Fruit fly (Drosophila melanogaster): ENCODE data around the gene FMRFaR.

The FMRFaR gene

dm6 chr3L:3042150-3043049 lies 40.9 kb downstream of the FMRFaR start, which contains the start of gene Prx4 (continued):
- TF ChIP-seq CG15696 (tag; optimal IDR thresholded peaks at IDR 0.05) (peak; percentile 24), corto (GFP tag; optimal IDR thresholded peaks at IDR 0.05) (peak; percentile 46), Deaf1 (tag; optimal IDR thresholded peaks at IDR 0.05) (peak; percentile 52), CG33213 (GFP tag; optimal IDR thresholded peaks at IDR 0.05) (no peak), CG2120 (GFP tag; optimal IDR thresholded peaks at IDR 0.05) (peak; percentile 80), Meics (GFP tag; optimal IDR thresholded peaks at IDR 0.05) (peak; percentile 66), org-1 (GFP tag; optimal IDR thresholded peaks at IDR 0.05) (peak; percentile 64), tup (GFP tag; optimal IDR thresholded peaks at IDR 0.05) (no peak), MTF-1 (GFP tag; optimal IDR thresholded peaks at IDR 0.05; ENCODE audit: borderline replicate concordance) (peak; percentile 43), CG3281 (GFP tag; optimal IDR thresholded peaks at IDR 0.05) (peak; percentile 54), CG15269 (tag; optimal IDR thresholded peaks at IDR 0.05) (peak; percentile 80), trem (tag; optimal IDR thresholded peaks at IDR 0.05) (peak; percentile 23), Gsc (GFP tag; IDR thresholded peaks at IDR 0.05) (no peak; the same call in 1 of the 2 replicates), Nf-YB (GFP tag; optimal IDR thresholded peaks at IDR 0.05) (peak; percentile 28), Dref (GFP tag; IDR thresholded peaks at IDR 0.05) (no peak), inv (GFP tag; IDR thresholded peaks at IDR 0.05; ENCODE audit: partially characterized antibody) (no peak), CG2116 (GFP tag; optimal IDR thresholded peaks at IDR 0.05) (no peak), CG17186 (GFP tag; optimal IDR thresholded peaks at IDR 0.05) (no peak), zen2 (GFP tag; IDR thresholded peaks at IDR 0.05; ENCODE audit: partially characterized antibody) (no peak), CG2199 (GFP tag; IDR thresholded peaks at IDR 0.05) (no peak), rib (GFP tag; IDR thresholded peaks at IDR 0.05) (no peak), Hsf (GFP tag; optimal IDR thresholded peaks at IDR 0.05) (peak; percentile 44), bcd (GFP tag; optimal IDR thresholded peaks at IDR 0.05) (peak; percentile 61), seq (GFP tag; IDR thresholded peaks at IDR 0.05) (peak; percentile 73), Sry-β (GFP tag; optimal IDR thresholded peaks at IDR 0.05) (no peak), CG30431 (GFP tag; optimal IDR thresholded peaks at IDR 0.05) (peak; percentile 38), CG2712 (tag; optimal IDR thresholded peaks at IDR 0.05) (peak; percentile 76), chn (GFP tag; optimal IDR thresholded peaks at IDR 0.05) (peak; percentile 11), CG14050 (GFP tag; IDR thresholded peaks at IDR 0.05) (peak; percentile 55), wdn (GFP tag; IDR thresholded peaks at IDR 0.05) (0 out of 2 replicates have a peak, but pooled peaks have one; percentile 30), Oaz (GFP tag; IDR thresholded peaks at IDR 0.05) (peak; percentile 40; the same call in 1 of the 2 replicates), CG12236 (GFP tag; optimal IDR thresholded peaks at IDR 0.05) (no peak), sens (GFP tag) (peak; percentile 88), CG7357 (GFP tag; IDR thresholded peaks at IDR 0.05) (peak; percentile 44; the same call in 2 of the 3 replicates), tin (GFP tag; optimal IDR thresholded peaks at IDR 0.05) (peak; percentile 65), Atf6 (GFP tag; IDR thresholded peaks at IDR 0.05) (peak; percentile 66; the same call in 1 of the 2 replicates), Dp (GFP tag; optimal IDR thresholded peaks at IDR 0.05) (peak; percentile 53), dimm (GFP tag; IDR thresholded peaks at IDR 0.05) (peak; percentile 49; the same call in 1 of the 2 replicates), sima (GFP tag; optimal IDR thresholded peaks at IDR 0.05) (no peak), otp (GFP tag; IDR thresholded peaks at IDR 0.05) (peak; percentile 59; the same call in 1 of the 3 replicates), bab2 (GFP tag; optimal IDR thresholded peaks at IDR 0.05) (peak; percentile 44), Optix (GFP tag; IDR thresholded peaks at IDR 0.05) (peak; percentile 59; the same call in 2 of the 3 replicates), CG3995 (GFP tag; optimal IDR thresholded peaks at IDR 0.05) (peak; percentile 30), CG10565 (GFP tag; optimal IDR thresholded peaks at IDR 0.05) (no peak), cas (GFP tag; IDR thresholded peaks at IDR 0.05) (no peak), hb (GFP tag; IDR thresholded peaks at IDR 0.05; ENCODE audit: partially characterized antibody) (no peak), Tbp (GFP tag; optimal IDR thresholded peaks at IDR 0.05) (no peak), CTCF (GFP tag; optimal IDR thresholded peaks at IDR 0.05) (peak; percentile 9), CG12071 (GFP tag; optimal IDR thresholded peaks at IDR 0.05) (no peak), exex (tag; optimal IDR thresholded peaks at IDR 0.05) (peak; percentile 48)
